Worm (Caenorhabditis elegans) whole organism, L4/young adult: ENCODE results near the gene sftb-1.

Experiments used
- W03F9.2 ChIP-seq: fragments of 150-350 bp; optimal IDR thresholded peaks from 2 replicates; lab custom pipeline; 2014; ENCODE audit warnings: missing biosample characterization, missing genetic modification characterization
- dao-5 ChIP-seq: sonication (generic microtip); optimal IDR thresholded peaks from 2 replicates; lab custom pipeline; 2016; ENCODE audit warnings: missing genotype, missing genetic modification characterization, moderate library complexity, missing compliant biosample characterization
- him-1 ChIP-seq: sonication (generic microtip); optimal IDR thresholded peaks from 2 replicates; lab custom pipeline; 2016; ENCODE audit warnings: missing genotype, missing genetic modification reagents, missing genetic modification characterization, missing compliant biosample characterization

ce11 chrIII:4317065-4317752 lies 48.1 kb upstream of the sftb-1 start, which contains the start of gene tag-131:
- TF ChIP-seq him-1 (tag; lab: Kevin White, UChicago) (no peak), W03F9.2 (tag; lab: Kevin White, UChicago) (no peak), dao-5 (tag; lab: Kevin White, UChicago) (no peak)
